Worm (Caenorhabditis elegans): Measurements from ENCODE around the gene Y9C9A.5.
A peak's percentile ranks its signal among the peaks of the same experiment; 100 is the strongest.

DNA sequence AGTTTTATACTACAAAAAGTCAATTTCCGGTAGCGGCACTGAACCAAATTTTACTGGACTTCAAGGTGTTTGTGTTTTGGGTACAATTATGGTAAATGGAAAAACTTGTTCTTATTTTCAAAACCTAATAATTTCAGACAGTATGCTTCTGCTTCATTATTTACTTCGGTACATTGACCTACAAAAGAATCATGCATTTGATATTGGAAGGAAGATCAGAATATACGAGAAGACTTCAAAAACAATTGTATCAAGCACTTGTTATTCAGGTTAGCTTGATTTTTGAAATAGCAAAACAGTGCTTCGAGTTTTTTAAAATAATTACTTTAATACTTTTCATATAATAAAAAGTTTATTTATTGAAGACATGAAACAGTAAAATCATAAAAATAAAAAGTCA lies 51.3 kb downstream of the Y9C9A.5 start:
- no peak for TF ChIP-seq daf-8 (GFP tag; IDR thresholded peaks at IDR 0.05)
- no peak for TF ChIP-seq rbr-2 (tag; optimal IDR thresholded peaks at IDR 0.05)
- no peak for TF ChIP-seq lin-39 (tag; optimal IDR thresholded peaks at IDR 0.05)
- TF ChIP-seq unc-62 (GFP tag; optimal IDR thresholded peaks at IDR 0.05 in 1 of 2): peak in 1 of 2 experiments; percentile 96
- no peak for TF ChIP-seq unc-62 (tag; optimal IDR thresholded peaks at IDR 0.05)
- no peak for TF ChIP-seq mxl-2 (GFP tag; conservative IDR thresholded peaks at IDR 0.05)
- no peak for TF ChIP-seq egl-43 (GFP tag; IDR thresholded peaks at IDR 0.05)
- no peak for TF ChIP-seq ctbp-1 (GFP tag; IDR thresholded peaks at IDR 0.05)
- no peak for TF ChIP-seq F44E2.7 (GFP tag; IDR thresholded peaks at IDR 0.05)
- no peak for TF ChIP-seq set-16 (GFP tag; IDR thresholded peaks at IDR 0.05)
